Fruit fly (Drosophila melanogaster): ENCODE data around the gene kst.

Gene kst

dm6 chr3L:3336368-3337164 is at the start of gene kst, which contains the start of gene Drsl6:
TSS of gene kst (plus strand) at chr3L:3336860.
TSS of gene Drsl6 (minus strand) at chr3L:3336418.
- TF ChIP-seq Oli (tag; optimal IDR thresholded peaks at IDR 0.05) (no peak), HLH3B (GFP tag; IDR thresholded peaks at IDR 0.05) (peak; percentile 14; the same call in 1 of the 2 replicates), CG17829 (tag; optimal IDR thresholded peaks at IDR 0.05) (peak; percentile 45), CG3065 (GFP tag; optimal IDR thresholded peaks at IDR 0.05) (no peak), tap (tag; optimal IDR thresholded peaks at IDR 0.05) (no peak), CG15479 (GFP tag; optimal IDR thresholded peaks at IDR 0.05) (no peak), CG7839 (tag; optimal IDR thresholded peaks at IDR 0.05) (no peak), Dp (GFP tag; optimal IDR thresholded peaks at IDR 0.05) (peak; percentile 87), lbe (GFP tag; optimal IDR thresholded peaks at IDR 0.05) (peak; percentile 13), ken (GFP tag; IDR thresholded peaks at IDR 0.05) (no peak), CG9727 (GFP tag; optimal IDR thresholded peaks at IDR 0.05) (peak; percentile 21), Side (GFP tag; optimal IDR thresholded peaks at IDR 0.05) (peak; percentile 22), ranshi (GFP tag; IDR thresholded peaks at IDR 0.05) (peak; percentile 37; the same call in 1 of the 2 replicates), lilli (GFP tag; optimal IDR thresholded peaks at IDR 0.05) (peak; percentile 16), zen (tag; optimal IDR thresholded peaks at IDR 0.05) (peak; percentile 56), CG4360 (GFP tag; IDR thresholded peaks at IDR 0.05) (peak; percentile 83), CG13287 (GFP tag; IDR thresholded peaks at IDR 0.05; ENCODE audit: partially characterized antibody) (peak; percentile 73), CG17186 (GFP tag; optimal IDR thresholded peaks at IDR 0.05) (peak; percentile 90), Fer3 (tag; optimal IDR thresholded peaks at IDR 0.05) (peak; percentile 29), Dek (tag; optimal IDR thresholded peaks at IDR 0.05) (peak; percentile 3), lmd (GFP tag; IDR thresholded peaks at IDR 0.05) (no peak), CG6689 (GFP tag; IDR thresholded peaks at IDR 0.05) (no peak), cad (GFP tag; optimal IDR thresholded peaks at IDR 0.05) (no peak), CG1603 (tag; optimal IDR thresholded peaks at IDR 0.05) (peak; percentile 63), inv (GFP tag; IDR thresholded peaks at IDR 0.05; ENCODE audit: partially characterized antibody) (no peak), CG8290 (GFP tag; optimal IDR thresholded peaks at IDR 0.05) (peak; percentile 41), CG8290 (tag; optimal IDR thresholded peaks at IDR 0.05) (no peak), Lhr (GFP tag; optimal IDR thresholded peaks at IDR 0.05) (peak; percentile 6), CG2199 (GFP tag; IDR thresholded peaks at IDR 0.05) (no peak), CG4854 (GFP tag; optimal IDR thresholded peaks at IDR 0.05) (peak; percentile 37), Sry-δ (GFP tag; optimal IDR thresholded peaks at IDR 0.05) (peak; percentile 50), maf-S (GFP tag; optimal IDR thresholded peaks at IDR 0.05) (peak; percentile 29), CG12391 (tag; optimal IDR thresholded peaks at IDR 0.05) (peak; percentile 12), sens (GFP tag) (peak; percentile 83), CG8944 (GFP tag; optimal IDR thresholded peaks at IDR 0.05) (no peak), jing (GFP tag; optimal IDR thresholded peaks at IDR 0.05) (peak; percentile 0), vvl (GFP tag; IDR thresholded peaks at IDR 0.05) (peak; percentile 72), CG7963 (GFP tag; IDR thresholded peaks at IDR 0.05; ENCODE audit: partially characterized antibody) (no peak), row (GFP tag; IDR thresholded peaks at IDR 0.05) (peak; percentile 24; the same call in 1 of the 3 replicates), croc (GFP tag; conservative IDR thresholded peaks at IDR 0.05) (no peak), bowl (GFP tag; IDR thresholded peaks at IDR 0.05) (no peak), CG12942 (GFP tag; optimal IDR thresholded peaks at IDR 0.05) (no peak), stwl (tag; optimal IDR thresholded peaks at IDR 0.05) (peak; percentile 65), gcm (GFP tag; optimal IDR thresholded peaks at IDR 0.05) (peak; percentile 15), amos (GFP tag; IDR thresholded peaks at IDR 0.05; ENCODE audit: partially characterized antibody) (peak; percentile 60), E2f2 (GFP tag; IDR thresholded peaks at IDR 0.05) (peak; percentile 91), CG18764 (GFP tag; optimal IDR thresholded peaks at IDR 0.05) (peak; percentile 10), CG14667 (GFP tag; IDR thresholded peaks at IDR 0.05) (no peak), CG7928 (GFP tag; optimal IDR thresholded peaks at IDR 0.05) (no peak), trem (tag; optimal IDR thresholded peaks at IDR 0.05) (peak; percentile 6)
